Worm (Caenorhabditis elegans) whole organism, L2 larva: Measurements from ENCODE around the gene Y41C4A.18.

Source experiments
- C34F6.9 ChIP-seq: fragments of 150-350 bp; optimal IDR thresholded peaks from 2 replicates; lab custom pipeline; 2014; ENCODE audit warnings: missing biosample characterization, missing genetic modification characterization
- F13H6.1 ChIP-seq: sonication (generic microtip); optimal IDR thresholded peaks from 2 replicates; lab custom pipeline; 2016; ENCODE audit warnings: missing genetic modification characterization, missing compliant biosample characterization
- R02D3.7 ChIP-seq: fragments of 150-350 bp; optimal IDR thresholded peaks from 2 replicates; lab custom pipeline; 2014; ENCODE audit warnings: missing biosample characterization, missing genetic modification characterization
- Y55F3AM.14 ChIP-seq: fragments of 200-800 bp; sonication (Bioruptor generic); optimal IDR thresholded peaks from 2 replicates; lab custom pipeline; 2018; ENCODE audit warnings: mild to moderate bottlenecking, missing genetic modification characterization, missing compliant biosample characterization
- ZK546.5 ChIP-seq: sonication (generic microtip); optimal IDR thresholded peaks from 2 replicates; lab custom pipeline; 2017; ENCODE audit warnings: missing biosample characterization, missing genetic modification characterization
- alr-1 ChIP-seq: fragments of 150-350 bp; optimal IDR thresholded peaks from 2 replicates; lab custom pipeline; 2014; ENCODE audit warnings: missing biosample characterization, missing genetic modification characterization
- aly-2 ChIP-seq: fragments of 150-350 bp; optimal IDR thresholded peaks from 2 replicates; lab custom pipeline; 2014; ENCODE audit warnings: missing biosample characterization, missing genetic modification characterization
- ama-1 ChIP-seq: fragments of 150-350 bp; optimal IDR thresholded peaks from 2 replicates; lab custom pipeline; 2018; ENCODE audit warnings: inconsistent platforms
- blmp-1 ChIP-seq: sonication (generic microtip); optimal IDR thresholded peaks from 2 replicates; lab custom pipeline; 2017; ENCODE audit warnings: missing genetic modification characterization, mild to moderate bottlenecking, missing compliant biosample characterization, antibody characterized with exemption, moderate library complexity; ENCODE audit not compliant: insufficient read depth
- ceh-16 ChIP-seq: fragments of 150-350 bp; optimal IDR thresholded peaks from 2 replicates; lab custom pipeline; 2014; ENCODE audit warnings: missing biosample characterization, missing genetic modification characterization
- ceh-82 ChIP-seq: fragments of 150-350 bp; optimal IDR thresholded peaks from 2 replicates; lab custom pipeline; 2014; ENCODE audit warnings: missing biosample characterization, missing genetic modification characterization
- crh-2 ChIP-seq: sonication (generic microtip); optimal IDR thresholded peaks from 2 replicates; lab custom pipeline; 2017; ENCODE audit warnings: missing biosample characterization, missing genetic modification characterization
- dmd-4 ChIP-seq: sonication (generic microtip); optimal IDR thresholded peaks from 2 replicates; lab custom pipeline; 2017; ENCODE audit warnings: missing biosample characterization, missing genetic modification characterization
- egl-27 ChIP-seq: sonication (generic microtip); optimal IDR thresholded peaks from 3 replicates; lab custom pipeline; 2017; ENCODE audit warnings: missing biosample characterization, missing genetic modification reagents, missing genetic modification characterization
- elt-1 ChIP-seq: fragments of 150-350 bp; optimal IDR thresholded peaks from 2 replicates; lab custom pipeline; 2014; ENCODE audit warnings: missing biosample characterization, missing genetic modification characterization
- elt-3 ChIP-seq: sonication (generic microtip); optimal IDR thresholded peaks from 2 replicates; lab custom pipeline; 2017; ENCODE audit warnings: missing biosample characterization, missing genetic modification characterization
- fos-1 ChIP-seq: fragments of 150-350 bp; optimal IDR thresholded peaks from 2 replicates; lab custom pipeline; 2014; ENCODE audit warnings: missing biosample characterization, missing genetic modification characterization
- gmeb-1 ChIP-seq: fragments of 150-350 bp; optimal IDR thresholded peaks from 2 replicates; lab custom pipeline; 2014; ENCODE audit warnings: missing biosample characterization, missing genetic modification characterization
- lin-11 ChIP-seq: fragments of 150-350 bp; sonication (generic microtip); optimal IDR thresholded peaks from 2 replicates; lab custom pipeline; 2014; ENCODE audit warnings: missing biosample characterization, missing genetic modification characterization, inconsistent platforms, mixed read lengths
- lin-13 ChIP-seq: fragments of 150-350 bp; optimal IDR thresholded peaks from 2 replicates; lab custom pipeline; 2014; ENCODE audit warnings: missing biosample characterization, missing genetic modification reagents, missing genetic modification characterization
- lin-39 ChIP-seq: fragments of 150-350 bp; optimal IDR thresholded peaks from 2 replicates; lab custom pipeline; 2014; ENCODE audit warnings: missing biosample characterization, missing genetic modification reagents, missing genetic modification characterization
- lsy-2 ChIP-seq, 2 experiments: fragments of 150-350 bp in 1 of 2; sonication (generic microtip) in 1 of 2; optimal IDR thresholded peaks; 2 replicates each; lab custom pipeline; 2014 to 2017; ENCODE audit warnings: missing biosample characterization in 2 of 2, missing genetic modification characterization in 2 of 2
- mab-5 ChIP-seq: fragments of 150-350 bp; optimal IDR thresholded peaks from 2 replicates; lab custom pipeline; 2014; ENCODE audit warnings: missing biosample characterization, missing genetic modification characterization
- mbf-1 ChIP-seq: sonication (generic microtip); optimal IDR thresholded peaks from 2 replicates; lab custom pipeline; 2017; ENCODE audit warnings: missing biosample characterization, missing genetic modification characterization
- mdl-1 ChIP-seq, 2 experiments: fragments of 150-350 bp in 1 of 2; sonication (generic microtip) in 1 of 2; optimal IDR thresholded peaks; 2 replicates each; lab custom pipeline; 2017; ENCODE audit warnings: missing biosample characterization in 2 of 2, missing genetic modification characterization in 2 of 2
- nhr-10 ChIP-seq: sonication (generic microtip); optimal IDR thresholded peaks from 2 replicates; lab custom pipeline; 2017; ENCODE audit warnings: missing biosample characterization, missing genetic modification characterization
- nhr-11 ChIP-seq: fragments of 150-350 bp; optimal IDR thresholded peaks from 2 replicates; lab custom pipeline; 2014; ENCODE audit warnings: missing biosample characterization, missing genetic modification characterization
- nhr-12 ChIP-seq: fragments of 150-350 bp; optimal IDR thresholded peaks from 2 replicates; lab custom pipeline; 2014; ENCODE audit warnings: missing biosample characterization, missing genetic modification characterization
- nhr-129 ChIP-seq: fragments of 150-350 bp; optimal IDR thresholded peaks from 2 replicates; lab custom pipeline; 2014; ENCODE audit warnings: missing biosample characterization, missing genetic modification characterization
- nhr-21 ChIP-seq: fragments of 150-350 bp; optimal IDR thresholded peaks from 2 replicates; lab custom pipeline; 2014; ENCODE audit warnings: missing biosample characterization, missing genetic modification characterization
- nhr-23 ChIP-seq: fragments of 150-350 bp; optimal IDR thresholded peaks from 2 replicates; lab custom pipeline; 2014; ENCODE audit warnings: missing biosample characterization, missing genetic modification reagents, missing genetic modification characterization
- nhr-237 ChIP-seq: fragments of 150-350 bp; optimal IDR thresholded peaks from 2 replicates; lab custom pipeline; 2014; ENCODE audit warnings: missing biosample characterization, missing genetic modification characterization
- nhr-25 ChIP-seq: fragments of 150-350 bp; sonication (generic microtip); optimal IDR thresholded peaks from 3 replicates; lab custom pipeline; 2014; ENCODE audit warnings: missing biosample characterization, missing genetic modification characterization
- nhr-6 ChIP-seq: fragments of 150-350 bp; optimal IDR thresholded peaks from 2 replicates; lab custom pipeline; 2014; ENCODE audit warnings: missing biosample characterization, missing genetic modification characterization
- nhr-77 ChIP-seq: fragments of 150-350 bp; optimal IDR thresholded peaks from 2 replicates; lab custom pipeline; 2014; ENCODE audit warnings: missing biosample characterization, missing genetic modification characterization
- peb-1 ChIP-seq: fragments of 150-350 bp; optimal IDR thresholded peaks from 2 replicates; lab custom pipeline; 2014; ENCODE audit warnings: missing biosample characterization, missing genetic modification characterization
- sem-4 ChIP-seq: fragments of 150-350 bp; optimal IDR thresholded peaks from 2 replicates; lab custom pipeline; 2014; ENCODE audit warnings: missing biosample characterization, missing genetic modification reagents, missing genetic modification characterization
- skn-1 ChIP-seq: sonication (generic microtip); optimal IDR thresholded peaks from 2 replicates; lab custom pipeline; 2017; ENCODE audit warnings: missing biosample characterization, missing genetic modification characterization
- sma-3 ChIP-seq: sonication (generic microtip); optimal IDR thresholded peaks from 2 replicates; lab custom pipeline; 2016; ENCODE audit warnings: missing genetic modification reagents, missing genetic modification characterization, missing compliant biosample characterization
- sma-9 ChIP-seq, 2 experiments: fragments of 150-350 bp in 1 of 2; sonication (generic microtip) in 1 of 2; optimal IDR thresholded peaks; 2 replicates each; lab custom pipeline; 2014 to 2016; ENCODE audit warnings: missing genetic modification characterization in 2 of 2, mild to moderate bottlenecking in 1 of 2, missing biosample characterization in 1 of 2, missing compliant biosample characterization in 1 of 2, missing genetic modification reagents in 1 of 2, moderate library complexity in 1 of 2
- snpc-4 ChIP-seq: fragments of 150-350 bp; optimal IDR thresholded peaks from 2 replicates; lab custom pipeline; 2014; ENCODE audit warnings: missing biosample characterization, missing genetic modification characterization
- unc-39 ChIP-seq: fragments of 150-350 bp; optimal IDR thresholded peaks from 2 replicates; lab custom pipeline; 2014; ENCODE audit warnings: missing biosample characterization, missing genetic modification characterization
- unc-55 ChIP-seq: fragments of 150-350 bp; sonication (generic microtip); optimal IDR thresholded peaks from 3 replicates; lab custom pipeline; 2014; ENCODE audit warnings: missing biosample characterization, missing genetic modification reagents, missing genetic modification characterization
- unc-62 ChIP-seq: fragments of 150-350 bp; optimal IDR thresholded peaks from 2 replicates; lab custom pipeline; 2014; ENCODE audit warnings: missing biosample characterization, missing genetic modification reagents, missing genetic modification characterization
- zag-1 ChIP-seq: fragments of 150-350 bp; optimal IDR thresholded peaks from 2 replicates; lab custom pipeline; 2014; ENCODE audit warnings: missing biosample characterization, missing genetic modification characterization
- ztf-1 ChIP-seq: fragments of 200-800 bp; sonication (Bioruptor generic); conservative IDR thresholded peaks from 2 replicates; pipeline ENCODE4 v1.3.6; 2022; ENCODE audit warnings: missing genetic modification characterization, missing compliant biosample characterization
- ztf-11 ChIP-seq: sonication (generic microtip); optimal IDR thresholded peaks from 2 replicates; lab custom pipeline; 2017; ENCODE audit warnings: missing biosample characterization, missing genetic modification characterization
- ztf-4 ChIP-seq: fragments of 150-350 bp; optimal IDR thresholded peaks from 2 replicates; lab custom pipeline; 2014; ENCODE audit warnings: missing biosample characterization, missing genetic modification characterization

The Y41C4A.18 gene

ce11 chrIII:11719400-11719875 is 11.0 kb upstream of the Y41C4A.18 start, which contains the start of the genes elb-1 and Y41C4A.11:
elb-1 (minus strand) TSS chrIII:11719450.
Y41C4A.11 (plus strand) TSS chrIII:11719860.
- TF ChIP-seq aly-2 (tag; lab: Kevin White, UChicago) (no peak), nhr-129 (tag; lab: Kevin White, UChicago) (peak; percentile 56), nhr-23 (tag; lab: Kevin White, UChicago) (no peak), mdl-1 (tag; optimal IDR thresholded peaks at IDR 0.05; lab: Kevin White, UChicago) (no peak), nhr-21 (tag; lab: Kevin White, UChicago) (no peak), unc-55 (GFP tag; lab: Kevin White, UChicago) (peak; percentile 78), nhr-25 (tag; lab: Kevin White, UChicago) (peak; percentile 45), gmeb-1 (peak; percentile 99), snpc-4 (no peak), fos-1 (peak; percentile 26), ama-1 (lab: Kevin White, UChicago) (no peak), blmp-1 (tag; lab: Kevin White, UChicago) (no peak), mbf-1 (tag; lab: Kevin White, UChicago) (no peak), nhr-10 (tag; lab: Kevin White, UChicago) (no peak), sma-3 (GFP tag; lab: Kevin White, UChicago) (peak; percentile 64), ztf-4 (tag; lab: Kevin White, UChicago) (no peak), zag-1 (tag; lab: Kevin White, UChicago) (no peak), lin-13 (peak; percentile 45), nhr-77 (tag; lab: Kevin White, UChicago) (no peak), C34F6.9 (tag; lab: Kevin White, UChicago) (peak; percentile 55), elt-3 (tag; lab: Kevin White, UChicago) (no peak), sem-4 (tag; lab: Kevin White, UChicago) (peak; percentile 65), R02D3.7 (tag; lab: Kevin White, UChicago) (no peak), skn-1 (tag; lab: Kevin White, UChicago) (no peak), ceh-82 (tag; lab: Kevin White, UChicago) (no peak), unc-39 (tag; lab: Kevin White, UChicago) (no peak), lsy-2 (tag; optimal IDR thresholded peaks at IDR 0.05; lab: Kevin White, UChicago) (peak; percentile 21 to 78), ztf-1 (GFP tag; lab: Robert Waterston, UW) (no peak), unc-62 (no peak), lin-39 (tag; lab: Kevin White, UChicago) (no peak), elt-1 (tag; lab: Kevin White, UChicago) (no peak), crh-2 (tag; lab: Kevin White, UChicago) (peak; percentile 63), alr-1 (tag; lab: Kevin White, UChicago) (no peak), lin-11 (tag; lab: Kevin White, UChicago) (peak; percentile 40), sma-9 (GFP tag; optimal IDR thresholded peaks at IDR 0.05; lab: Kevin White, UChicago) (no peak), sma-9 (tag; optimal IDR thresholded peaks at IDR 0.05; lab: Kevin White, UChicago) (no peak), dmd-4 (tag; lab: Kevin White, UChicago) (no peak), mab-5 (tag; lab: Kevin White, UChicago) (peak; percentile 49), peb-1 (no peak), nhr-12 (tag; lab: Kevin White, UChicago) (no peak), nhr-237 (tag; lab: Kevin White, UChicago) (no peak), nhr-11 (tag; lab: Kevin White, UChicago) (no peak), ZK546.5 (tag; lab: Kevin White, UChicago) (no peak), ztf-11 (tag; lab: Kevin White, UChicago) (no peak), nhr-6 (tag; lab: Kevin White, UChicago) (no peak), F13H6.1 (tag; lab: Kevin White, UChicago) (peak; percentile 76), ceh-16 (tag; lab: Kevin White, UChicago) (no peak), Y55F3AM.14 (no peak), egl-27 (peak; percentile 33)
